Fruit fly (Drosophila melanogaster): ENCODE data around the gene Axud1.

Axud1 gene

DNA sequence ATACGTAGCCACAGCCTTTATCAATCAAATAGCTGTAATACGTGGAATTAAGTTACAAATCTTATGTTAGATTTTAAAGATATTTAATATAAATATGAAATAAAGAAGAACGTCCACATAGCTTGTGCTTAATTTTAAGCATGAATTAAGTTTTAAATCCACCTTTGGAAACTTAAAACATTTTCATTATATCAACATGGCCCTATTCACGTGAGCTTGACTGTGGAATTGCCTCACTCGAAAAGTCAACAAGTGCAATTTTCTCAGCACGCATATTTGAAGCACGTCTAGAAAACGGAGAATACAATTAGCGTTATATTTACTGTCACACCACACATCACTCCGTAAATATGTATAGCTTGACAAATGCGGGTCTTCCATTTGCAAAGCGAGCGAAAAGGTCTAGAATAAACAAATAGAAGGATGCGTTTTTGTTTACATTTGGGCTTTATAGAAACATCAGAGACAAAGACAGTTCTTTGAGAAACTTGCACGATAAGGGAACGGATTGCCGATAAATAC lies 1.5 kb upstream of the Axud1 start (continued):
- TF ChIP-seq gsb (GFP tag; IDR thresholded peaks at IDR 0.05) (peak; percentile 76), CG13424 (tag; optimal IDR thresholded peaks at IDR 0.05) (peak; percentile 94), Side (GFP tag; optimal IDR thresholded peaks at IDR 0.05) (no peak), shn (GFP tag; optimal IDR thresholded peaks at IDR 0.05) (peak; percentile 41), Scr (GFP tag; IDR thresholded peaks at IDR 0.05; ENCODE audit: partially characterized antibody) (no peak), CG1602 (GFP tag; optimal IDR thresholded peaks at IDR 0.05) (peak; percentile 78), pzg (GFP tag; optimal IDR thresholded peaks at IDR 0.05) (no peak), nom (GFP tag; optimal IDR thresholded peaks at IDR 0.05) (peak; percentile 94), CG16863 (GFP tag; optimal IDR thresholded peaks at IDR 0.05) (peak; percentile 18), CG8089 (GFP tag; optimal IDR thresholded peaks at IDR 0.05) (peak; percentile 45), CG9437 (GFP tag; optimal IDR thresholded peaks at IDR 0.05) (peak; percentile 77), Doc2 (GFP tag; IDR thresholded peaks at IDR 0.05) (no peak), wdn (GFP tag; IDR thresholded peaks at IDR 0.05) (peak; percentile 82), B-H1 (GFP tag; IDR thresholded peaks at IDR 0.05) (peak; percentile 71), Drgx (GFP tag; IDR thresholded peaks at IDR 0.05) (peak; percentile 97), grn (GFP tag; optimal IDR thresholded peaks at IDR 0.05) (peak; percentile 44), CG6813 (GFP tag; optimal IDR thresholded peaks at IDR 0.05) (peak; percentile 87), CG1792 (GFP tag; optimal IDR thresholded peaks at IDR 0.05) (peak; percentile 25), sim (GFP tag; IDR thresholded peaks at IDR 0.05) (0 out of 2 replicates have a peak, but pooled peaks have one; percentile 28), CG2202 (tag; optimal IDR thresholded peaks at IDR 0.05) (peak; percentile 60), Hmr (GFP tag; optimal IDR thresholded peaks at IDR 0.05) (peak; percentile 90), CkIIα-i1 (GFP tag; IDR thresholded peaks at IDR 0.05) (no peak), CG4730 (GFP tag; IDR thresholded peaks at IDR 0.05) (peak; percentile 67), CG31365 (tag; optimal IDR thresholded peaks at IDR 0.05) (peak; percentile 43), ci (GFP tag; IDR thresholded peaks at IDR 0.05) (peak; percentile 90), CG11085 (GFP tag; IDR thresholded peaks at IDR 0.05) (peak; percentile 50; the same call in 1 of the 2 replicates), mirr (GFP tag; optimal IDR thresholded peaks at IDR 0.05) (peak; percentile 64), Med (GFP tag) (peak; percentile 93), maf-S (GFP tag; optimal IDR thresholded peaks at IDR 0.05) (peak; percentile 69), Nf-YA (GFP tag; IDR thresholded peaks at IDR 0.05) (peak; percentile 74), CG33557 (GFP tag; optimal IDR thresholded peaks at IDR 0.05) (peak; percentile 77), mld (GFP tag; IDR thresholded peaks at IDR 0.05; ENCODE audit: partially characterized antibody) (no peak), CG4424 (GFP tag; optimal IDR thresholded peaks at IDR 0.05) (peak; percentile 84), Dref (GFP tag; IDR thresholded peaks at IDR 0.05) (no peak), bowl (GFP tag; IDR thresholded peaks at IDR 0.05) (peak; percentile 61; the same call in 1 of the 2 replicates), CG7745 (tag; optimal IDR thresholded peaks at IDR 0.05) (no peak), esg (GFP tag; conservative IDR thresholded peaks at IDR 0.05) (peak; percentile 77), Aef1 (GFP tag; IDR thresholded peaks at IDR 0.05) (peak; percentile 83), CG2875 (GFP tag; optimal IDR thresholded peaks at IDR 0.05) (peak; percentile 88), CG17359 (tag; optimal IDR thresholded peaks at IDR 0.05) (peak; percentile 91), ems (GFP tag; optimal IDR thresholded peaks at IDR 0.05) (peak; percentile 68), CG3163 (GFP tag; optimal IDR thresholded peaks at IDR 0.05) (no peak), unc-4 (GFP tag; IDR thresholded peaks at IDR 0.05; ENCODE audit: partially characterized antibody) (no peak), CG4328 (GFP tag; optimal IDR thresholded peaks at IDR 0.05) (peak; percentile 85), H15 (GFP tag; IDR thresholded peaks at IDR 0.05) (peak; percentile 80; the same call in 2 of the 3 replicates), Fer1 (GFP tag; optimal IDR thresholded peaks at IDR 0.05) (peak; percentile 92), ap (GFP tag; IDR thresholded peaks at IDR 0.05) (peak; percentile 85), eyg (GFP tag; optimal IDR thresholded peaks at IDR 0.05) (peak; percentile 33), gcm (GFP tag; optimal IDR thresholded peaks at IDR 0.05) (peak; percentile 91), kah (GFP tag; optimal IDR thresholded peaks at IDR 0.05) (peak; percentile 90), HLH54F (GFP tag; optimal IDR thresholded peaks at IDR 0.05) (peak; percentile 5)

Data from whole organism, embryonic.